Worm (Caenorhabditis elegans): Measurements from ENCODE around the gene F53F4.12.

DNA sequence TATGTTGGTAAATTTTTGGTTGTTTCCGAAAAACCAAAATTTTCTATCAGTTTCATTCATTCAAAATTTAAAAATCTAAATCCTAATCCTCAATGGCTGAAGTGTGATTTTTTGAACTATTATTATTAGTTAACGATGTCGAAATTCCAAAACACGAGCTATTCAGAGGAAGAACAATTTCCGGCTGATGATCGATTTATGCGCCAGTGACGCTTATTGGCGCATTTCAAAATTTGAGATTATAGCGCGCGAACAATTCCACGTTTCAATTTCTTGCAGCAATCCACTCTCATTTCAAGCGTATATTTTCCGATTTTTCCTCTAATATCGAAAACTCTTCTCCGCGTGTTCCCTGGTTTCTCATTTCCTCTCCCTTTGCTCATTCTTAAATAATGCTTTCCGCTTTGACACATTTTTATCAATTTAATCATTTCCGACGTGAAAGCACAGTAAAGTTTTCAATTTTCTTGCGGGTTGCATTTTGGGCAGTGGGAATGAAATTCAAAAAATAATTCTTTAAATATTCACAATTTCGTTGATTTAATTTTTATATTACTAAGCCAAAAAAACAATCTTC is 38.6 kb downstream of the F53F4.12 start:
- TF ChIP-seq skn-1 (tag; optimal IDR thresholded peaks at IDR 0.05): no peak
- no peak for TF ChIP-seq nhr-43 (tag; optimal IDR thresholded peaks at IDR 0.05; ENCODE audit: poor library complexity, severe bottlenecking)
- TF ChIP-seq nfya-1 (tag; optimal IDR thresholded peaks at IDR 0.05; ENCODE audit: insufficient read depth): peak; percentile 19
- no peak for TF ChIP-seq ceh-28 (tag; optimal IDR thresholded peaks at IDR 0.05)
- no peak for TF ChIP-seq fos-1 (tag; optimal IDR thresholded peaks at IDR 0.05)
- no peak for TF ChIP-seq zag-1 (tag; optimal IDR thresholded peaks at IDR 0.05)
- no peak for TF ChIP-seq fkh-2 (tag; optimal IDR thresholded peaks at IDR 0.05)
- TF ChIP-seq nhr-11 (tag; optimal IDR thresholded peaks at IDR 0.05): no peak

Measured in whole organism, L3 larva.